Worm (Caenorhabditis elegans) whole organism, L4 larva: ENCODE measurements around the gene C46C2.3.

Source experiments
- aly-2 ChIP-seq: sonication (generic microtip); optimal IDR thresholded peaks from 2 replicates; lab custom pipeline; 2018; ENCODE audit warnings: missing biosample characterization, missing genetic modification characterization
- ama-1 ChIP-seq: fragments of 150-350 bp; optimal IDR thresholded peaks from 2 replicates; lab custom pipeline; 2014; ENCODE audit warnings: inconsistent platforms, mixed read lengths
- dve-1 ChIP-seq: sonication (generic microtip); optimal IDR thresholded peaks from 2 replicates; lab custom pipeline; 2017; ENCODE audit warnings: antibody characterized with exemption, mild to moderate bottlenecking, missing genetic modification characterization, missing compliant biosample characterization; ENCODE audit not compliant: insufficient read depth
- egl-27 ChIP-seq: sonication (generic microtip); optimal IDR thresholded peaks from 3 replicates; lab custom pipeline; 2017; ENCODE audit warnings: missing biosample characterization, missing genetic modification reagents, missing genetic modification characterization
- fkh-10 ChIP-seq: fragments of 150-350 bp; optimal IDR thresholded peaks from 2 replicates; lab custom pipeline; 2014; ENCODE audit warnings: missing biosample characterization, missing genetic modification reagents, missing genetic modification characterization
- lin-15B ChIP-seq: fragments of 150-350 bp; sonication (generic microtip); optimal IDR thresholded peaks from 3 replicates; lab custom pipeline; 2014; ENCODE audit warnings: missing biosample characterization, missing genetic modification characterization
- mdl-1 ChIP-seq, 2 experiments: fragments of 150-350 bp in 1 of 2; sonication (generic microtip) in 1 of 2; optimal IDR thresholded peaks; 2 replicates each; lab custom pipeline; 2014 to 2017; ENCODE audit warnings: missing biosample characterization in 2 of 2, missing genetic modification characterization in 2 of 2
- pha-4 ChIP-seq, 2 experiments: fragments of 150-350 bp in 1 of 2; fragments of 200-800 bp in 1 of 2; sonication (Bioruptor generic) in 1 of 2; IDR thresholded peaks in 1 of 2; optimal IDR thresholded peaks in 1 of 2; 2 replicates each; pipeline versions ENCODE4 v1.3.6 to Lab custom; 2014 to 2022; ENCODE audit warnings: missing genetic modification characterization in 2 of 2, missing genetic modification reagents in 2 of 2, missing biosample characterization in 1 of 2, missing compliant biosample characterization in 1 of 2
- skn-1 ChIP-seq: fragments of 150-350 bp; optimal IDR thresholded peaks from 2 replicates; lab custom pipeline; 2014; ENCODE audit warnings: missing biosample characterization, missing genetic modification characterization
- vab-7 ChIP-seq: fragments of 200-800 bp; sonication (Bioruptor generic); IDR thresholded peaks from 2 replicates; pipeline ENCODE4 v1.3.6; 2022; ENCODE audit warnings: missing genetic modification reagents, missing genetic modification characterization, missing compliant biosample characterization

DNA sequence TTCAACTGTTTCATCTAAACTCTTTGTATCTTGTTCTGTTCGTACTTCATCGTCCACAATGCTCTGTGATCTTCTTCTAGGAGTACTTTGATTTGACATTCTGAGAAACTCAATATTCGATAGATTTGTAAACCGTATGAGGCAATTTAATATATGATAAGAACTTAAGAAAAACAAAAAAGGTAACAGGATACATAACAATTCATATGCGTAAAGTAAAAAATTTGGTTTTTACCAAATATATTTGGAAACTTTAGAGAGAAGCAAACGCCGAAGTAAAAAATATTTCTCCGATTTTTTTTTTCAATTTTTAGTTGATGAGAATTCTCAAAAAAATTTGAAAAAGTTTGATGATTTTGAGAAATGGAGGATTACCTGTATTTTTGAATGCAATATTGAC, 41.5 kb downstream of the C46C2.3 start, which contains the start of gene Y11D7A.19:
- TF ChIP-seq pha-4 (GFP tag; IDR thresholded peaks at IDR 0.05; lab: Robert Waterston, UW) (no peak), pha-4 (tag; optimal IDR thresholded peaks at IDR 0.05; lab: Kevin White, UChicago) (no peak), ama-1 (no peak), fkh-10 (GFP tag; lab: Kevin White, UChicago) (no peak), aly-2 (tag; lab: Kevin White, UChicago) (no peak), dve-1 (no peak), vab-7 (no peak), egl-27 (tag; lab: Kevin White, UChicago) (no peak), mdl-1 (tag; optimal IDR thresholded peaks at IDR 0.05; lab: Kevin White, UChicago) (no peak), skn-1 (no peak), lin-15B (tag; lab: Kevin White, UChicago) (no peak)
